Worm (Caenorhabditis elegans) whole organism, L1 larva: ENCODE data around the gene twk-32.

ENCODE experiments used
- C16A3.4 ChIP-seq: fragments of 150-350 bp; optimal IDR thresholded peaks from 2 replicates; lab custom pipeline; 2014; ENCODE audit warnings: missing biosample characterization, missing genetic modification characterization
- Y116A8C.19 ChIP-seq: sonication (generic microtip); optimal IDR thresholded peaks from 2 replicates; lab custom pipeline; 2016; ENCODE audit warnings: missing compliant biosample characterization, missing genetic modification characterization, borderline replicate concordance
- alr-1 ChIP-seq: fragments of 200-800 bp; sonication (Bioruptor generic); optimal IDR thresholded peaks from 2 replicates; lab custom pipeline; 2018; ENCODE audit warnings: borderline replicate concordance, mild to moderate bottlenecking, missing genetic modification characterization, missing compliant biosample characterization
- aly-2 ChIP-seq: fragments of 150-350 bp; optimal IDR thresholded peaks from 2 replicates; lab custom pipeline; 2014; ENCODE audit warnings: missing biosample characterization, missing genetic modification characterization
- ama-1 ChIP-seq: fragments of 150-350 bp; optimal IDR thresholded peaks from 2 replicates; lab custom pipeline; 2014
- blmp-1 ChIP-seq: fragments of 150-350 bp; optimal IDR thresholded peaks from 2 replicates; lab custom pipeline; 2014; ENCODE audit warnings: missing biosample characterization, missing genetic modification characterization
- ceh-63 ChIP-seq: fragments of 200-800 bp; sonication (Bioruptor generic); optimal IDR thresholded peaks from 2 replicates; lab custom pipeline; 2018; ENCODE audit warnings: mild to moderate bottlenecking, missing genetic modification characterization, missing compliant biosample characterization
- ceh-82 ChIP-seq, 3 experiments: fragments of 150-350 bp in 1 of 3; sonication (generic microtip) in 2 of 3; optimal IDR thresholded peaks; 2 replicates each; lab custom pipeline; 2014 to 2017; ENCODE audit warnings: missing biosample characterization in 3 of 3, missing genetic modification characterization in 3 of 3
- ceh-88 ChIP-seq: fragments of 200-800 bp; sonication (Bioruptor generic); IDR thresholded peaks from 2 replicates; pipeline ENCODE4 v1.3.6; 2022; ENCODE audit warnings: missing genetic modification characterization, missing compliant biosample characterization
- ces-1 ChIP-seq: fragments of 150-350 bp; optimal IDR thresholded peaks from 2 replicates; lab custom pipeline; 2014; ENCODE audit warnings: missing biosample characterization, missing genetic modification reagents, missing genetic modification characterization
- dpl-1 ChIP-seq, 3 experiments: fragments of 150-350 bp in 2 of 3; sonication (generic microtip) in 1 of 3; optimal IDR thresholded peaks; 2 replicates each; lab custom pipeline; 2014 to 2017; ENCODE audit warnings: missing biosample characterization in 3 of 3, missing genetic modification characterization in 3 of 3, missing genetic modification reagents in 3 of 3
- dsc-1 ChIP-seq: sonication (generic microtip); optimal IDR thresholded peaks from 2 replicates; lab custom pipeline; 2016; ENCODE audit warnings: mild to moderate bottlenecking, missing genetic modification characterization, missing compliant biosample characterization
- efl-1 ChIP-seq, 4 experiments: fragments of 150-350 bp; optimal IDR thresholded peaks in 3 of 4; peaks in 1 of 4; 1 replicate in 1 of 4; 2 replicates in 3 of 4; lab custom pipeline; 2014; ENCODE audit warnings: missing biosample characterization in 2 of 4, missing genetic modification characterization in 2 of 4, missing genetic modification reagents in 2 of 4
- egl-27 ChIP-seq, 2 experiments: fragments of 150-350 bp in 1 of 2; sonication (generic microtip); optimal IDR thresholded peaks; 3 replicates each; lab custom pipeline; 2017 to 2018; ENCODE audit warnings: missing biosample characterization in 2 of 2, missing genetic modification characterization in 2 of 2, missing genetic modification reagents in 2 of 2
- elt-2 ChIP-seq: sonication (generic microtip); optimal IDR thresholded peaks from 2 replicates; lab custom pipeline; 2016; ENCODE audit warnings: missing genetic modification characterization, mild to moderate bottlenecking, inconsistent platforms, missing compliant biosample characterization, missing genetic modification reagents
- elt-3 ChIP-seq, 6 experiments: fragments of 150-350 bp in 1 of 6; sonication (generic microtip); optimal IDR thresholded peaks; 2 replicates each; lab custom pipeline; 2017 to 2018; ENCODE audit warnings: missing biosample characterization in 6 of 6, missing genetic modification characterization in 6 of 6, inconsistent platforms in 1 of 6
- fkh-10 ChIP-seq: sonication (generic microtip); optimal IDR thresholded peaks from 2 replicates; lab custom pipeline; 2017; ENCODE audit warnings: missing biosample characterization, missing genetic modification reagents, missing genetic modification characterization
- fkh-4 ChIP-seq: sonication (generic microtip); optimal IDR thresholded peaks from 2 replicates; lab custom pipeline; 2016; ENCODE audit warnings: missing compliant biosample characterization, missing genetic modification characterization, borderline replicate concordance
- fos-1 ChIP-seq: fragments of 150-350 bp; optimal IDR thresholded peaks from 2 replicates; lab custom pipeline; 2014; ENCODE audit warnings: missing biosample characterization, missing genetic modification characterization
- hlh-17 ChIP-seq: fragments of 200-800 bp; sonication (Bioruptor generic); optimal IDR thresholded peaks from 2 replicates; lab custom pipeline; 2018; ENCODE audit warnings: missing genetic modification characterization, mild to moderate bottlenecking, missing compliant biosample characterization, moderate library complexity, borderline replicate concordance
- isw-1 ChIP-seq: fragments of 200-800 bp; sonication (Bioruptor generic); IDR thresholded peaks from 2 replicates; pipeline ENCODE4 v1.3.6; 2022; ENCODE audit warnings: missing genetic modification characterization, missing compliant biosample characterization
- jun-1 ChIP-seq: fragments of 150-350 bp; optimal IDR thresholded peaks from 2 replicates; lab custom pipeline; 2014; ENCODE audit warnings: missing biosample characterization, missing genetic modification reagents, missing genetic modification characterization
- lin-14 ChIP-seq: fragments of 200-800 bp; sonication (Bioruptor generic); optimal IDR thresholded peaks from 2 replicates; lab custom pipeline; 2018; ENCODE audit warnings: mild to moderate bottlenecking, missing genetic modification characterization, moderate library complexity, missing compliant biosample characterization
- lin-39 ChIP-seq: fragments of 150-350 bp; optimal IDR thresholded peaks from 2 replicates; lab custom pipeline; 2014; ENCODE audit warnings: missing biosample characterization, missing genetic modification reagents, missing genetic modification characterization
- lsy-2 ChIP-seq, 2 experiments: fragments of 150-350 bp; optimal IDR thresholded peaks; 2 replicates each; lab custom pipeline; 2014; ENCODE audit warnings: missing biosample characterization in 2 of 2, missing genetic modification characterization in 2 of 2
- mab-9 ChIP-seq: fragments of 200-800 bp; sonication (Bioruptor generic); IDR thresholded peaks from 2 replicates; pipeline ENCODE4 v1.3.6; 2022; ENCODE audit warnings: missing genetic modification reagents, missing genetic modification characterization, missing compliant biosample characterization
- nhr-76 ChIP-seq: sonication (generic microtip); optimal IDR thresholded peaks from 2 replicates; lab custom pipeline; 2017; ENCODE audit warnings: missing biosample characterization, missing genetic modification characterization
- nhr-90 ChIP-seq: sonication (generic microtip); optimal IDR thresholded peaks from 2 replicates; lab custom pipeline; 2016; ENCODE audit warnings: mild to moderate bottlenecking, missing genetic modification characterization, missing compliant biosample characterization; ENCODE audit not compliant: poor library complexity
- pag-3 ChIP-seq: sonication (generic microtip); optimal IDR thresholded peaks from 2 replicates; lab custom pipeline; 2017; ENCODE audit warnings: missing genetic modification characterization, mild to moderate bottlenecking, missing compliant biosample characterization, antibody characterized with exemption, borderline replicate concordance; ENCODE audit not compliant: insufficient read depth
- pax-3 ChIP-seq: fragments of 200-800 bp; sonication (Bioruptor generic); optimal IDR thresholded peaks from 2 replicates; lab custom pipeline; 2018; ENCODE audit warnings: mild to moderate bottlenecking, missing genetic modification characterization, moderate library complexity, missing compliant biosample characterization
- pqm-1 ChIP-seq: sonication (generic microtip); optimal IDR thresholded peaks from 3 replicates; lab custom pipeline; 2017; ENCODE audit warnings: missing biosample characterization, missing genetic modification characterization
- skn-1 ChIP-seq: fragments of 150-350 bp; optimal IDR thresholded peaks from 2 replicates; lab custom pipeline; 2014; ENCODE audit warnings: missing biosample characterization, missing genetic modification characterization
- sox-4 ChIP-seq: sonication (generic microtip); optimal IDR thresholded peaks from 2 replicates; lab custom pipeline; 2016; ENCODE audit warnings: missing genetic modification characterization, missing compliant biosample characterization
- sptf-1 ChIP-seq: fragments of 150-350 bp; optimal IDR thresholded peaks from 2 replicates; lab custom pipeline; 2014; ENCODE audit warnings: missing biosample characterization, missing genetic modification characterization
- swsn-7 ChIP-seq: sonication (generic microtip); optimal IDR thresholded peaks from 2 replicates; lab custom pipeline; 2016; ENCODE audit warnings: missing genetic modification characterization, missing compliant biosample characterization
- tbx-2 ChIP-seq: sonication (generic microtip); optimal IDR thresholded peaks from 2 replicates; lab custom pipeline; 2016; ENCODE audit warnings: missing genetic modification characterization, missing compliant biosample characterization
- tlp-1 ChIP-seq: fragments of 150-350 bp; optimal IDR thresholded peaks from 2 replicates; lab custom pipeline; 2014; ENCODE audit warnings: missing biosample characterization, missing genetic modification characterization
- unc-130 ChIP-seq: fragments of 150-350 bp; optimal IDR thresholded peaks from 2 replicates; lab custom pipeline; 2017; ENCODE audit warnings: missing biosample characterization, missing genetic modification characterization, inconsistent platforms
- vab-15 ChIP-seq: sonication (generic microtip); optimal IDR thresholded peaks from 2 replicates; lab custom pipeline; 2017; ENCODE audit warnings: missing genotype, mild to moderate bottlenecking, missing genetic modification characterization, missing compliant biosample characterization
- xbp-1 ChIP-seq: sonication (generic microtip); optimal IDR thresholded peaks from 2 replicates; lab custom pipeline; 2016; ENCODE audit warnings: missing genetic modification characterization, missing compliant biosample characterization
- ztf-11 ChIP-seq, 2 experiments: sonication (generic microtip); optimal IDR thresholded peaks; 2 replicates each; lab custom pipeline; 2016 to 2017; ENCODE audit warnings: missing genetic modification characterization in 2 of 2, missing biosample characterization in 1 of 2, missing compliant biosample characterization in 1 of 2
- ztf-4 ChIP-seq: fragments of 150-350 bp; optimal IDR thresholded peaks from 2 replicates; lab custom pipeline; 2014; ENCODE audit warnings: missing biosample characterization, missing genetic modification characterization

twk-32 gene

DNA sequence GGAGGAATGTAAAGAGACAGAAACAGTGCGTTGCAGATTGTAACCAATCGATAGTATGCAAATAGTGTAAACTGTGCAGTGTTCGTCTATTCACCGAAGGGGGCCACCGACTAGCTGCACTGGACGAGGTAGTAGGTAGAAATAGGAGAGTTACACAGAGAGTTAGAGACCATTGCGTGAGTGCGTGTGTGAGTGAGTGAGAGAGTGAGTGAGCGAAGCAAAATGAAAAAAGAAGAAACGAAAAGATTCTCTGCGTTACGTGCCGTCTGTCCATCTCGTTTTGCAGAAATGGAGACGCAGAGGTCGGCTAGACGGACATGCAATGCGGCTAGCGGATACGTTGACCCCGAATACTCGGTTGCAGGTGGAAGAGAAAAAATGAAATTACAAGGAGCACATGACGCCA, 12.0 kb downstream of the twk-32 start (continued):
- TF ChIP-seq blmp-1 (tag; lab: Kevin White, UChicago) (peak; percentile 64), ztf-4 (tag; lab: Kevin White, UChicago) (no peak), jun-1 (tag; lab: Kevin White, UChicago) (peak; percentile 61)

ce11 chrV:13812330-13812729, 15.9 kb downstream of the twk-32 start:
- TF ChIP-seq ceh-82 (tag; optimal IDR thresholded peaks at IDR 0.05; lab: Kevin White, UChicago), result no peak
- TF ChIP-seq efl-1 (optimal IDR thresholded peaks at IDR 0.05; lab: Kevin White, UChicago), result no peak
- TF ChIP-seq efl-1 (GFP tag; optimal IDR thresholded peaks at IDR 0.05 in 1 of 2; lab: Kevin White, UChicago), result peak in 1 of 2 experiments; percentile 46
- TF ChIP-seq ces-1 (GFP tag; lab: Kevin White, UChicago), result no peak
- no peak for TF ChIP-seq Y116A8C.19 (tag; lab: Kevin White, UChicago)
- peak; percentile 48 for TF ChIP-seq lin-14

- TF ChIP-seq fos-1 (tag; lab: Kevin White, UChicago) (no peak), fkh-4 (tag; lab: Kevin White, UChicago) (no peak), lin-39 (tag; lab: Kevin White, UChicago) (no peak), alr-1 (tag; lab: Kevin White, UChicago) (no peak), pqm-1 (tag; lab: Kevin White, UChicago) (no peak), swsn-7 (no peak), nhr-76 (tag; lab: Kevin White, UChicago) (no peak), sptf-1 (tag; lab: Kevin White, UChicago) (no peak), dsc-1 (tag; lab: Kevin White, UChicago) (no peak), vab-15 (tag; lab: Kevin White, UChicago) (no peak), hlh-17 (no peak), egl-27 (tag; optimal IDR thresholded peaks at IDR 0.05; lab: Kevin White, UChicago) (no peak), skn-1 (tag; lab: Kevin White, UChicago) (no peak), unc-130 (tag; lab: Kevin White, UChicago) (no peak), lsy-2 (tag; optimal IDR thresholded peaks at IDR 0.05; lab: Kevin White, UChicago) (no peak), ceh-88 (GFP tag; lab: Robert Waterston, UW) (no peak), pax-3 (tag; lab: Kevin White, UChicago) (no peak), aly-2 (tag; lab: Kevin White, UChicago) (no peak)
These were observed 16.5 kb downstream of the twk-32 start, which contains the start of gene ceh-24 for ce11 chrV:13812931-13813330. ceh-24 (plus strand) TSS chrV:13813231.

DNA sequence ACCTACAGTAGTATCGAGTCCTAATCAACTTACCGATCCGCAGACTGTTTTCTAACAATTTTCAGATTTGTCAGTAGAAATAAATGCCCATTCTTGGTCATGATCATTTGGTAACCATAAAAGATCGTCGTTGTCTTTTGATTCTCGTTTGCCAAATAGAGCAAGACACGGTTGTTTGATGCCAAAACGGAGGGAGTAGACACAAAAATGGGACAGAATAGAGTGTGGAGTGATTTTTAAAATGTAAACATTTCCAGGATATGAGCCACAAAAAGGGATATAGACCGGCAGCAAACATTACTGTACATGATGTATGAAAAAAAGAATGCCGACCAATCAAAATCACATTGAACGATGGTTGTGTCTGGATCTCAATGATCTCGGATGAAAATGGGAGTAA, 20.4 kb downstream of the twk-32 start, which contains the start of gene F55B12.2:
Gene F55B12.2, minus strand, starts transcription at position 101 of the 400 bp plus-strand sequence.
- no peak for TF ChIP-seq fkh-10 (GFP tag; lab: Kevin White, UChicago)
- no peak for TF ChIP-seq skn-1 (tag; lab: Kevin White, UChicago)
- no peak for TF ChIP-seq ceh-63 (GFP tag; lab: Kevin White, UChicago)
- TF ChIP-seq lin-39 (tag; lab: Kevin White, UChicago), result no peak
- no peak for TF ChIP-seq ceh-82 (tag; optimal IDR thresholded peaks at IDR 0.05; lab: Kevin White, UChicago)
- TF ChIP-seq C16A3.4 (tag; lab: Kevin White, UChicago), result no peak
- no peak for TF ChIP-seq ztf-11 (tag; optimal IDR thresholded peaks at IDR 0.05; lab: Kevin White, UChicago)
- TF ChIP-seq pqm-1 (tag; lab: Kevin White, UChicago), result no peak
- TF ChIP-seq tbx-2, result no peak
- no peak for TF ChIP-seq nhr-90 (tag; lab: Kevin White, UChicago)
- TF ChIP-seq Y116A8C.19 (tag; lab: Kevin White, UChicago), result no peak
- TF ChIP-seq blmp-1 (tag; lab: Kevin White, UChicago), result no peak

ce11 chrV:13818824-13819408, 22.5 kb downstream of the twk-32 start, which contains the start of gene sel-10:
sel-10 (plus strand) TSS chrV:13819361.
- no peak for TF ChIP-seq ceh-63 (GFP tag; lab: Kevin White, UChicago)
- TF ChIP-seq egl-27 (tag; optimal IDR thresholded peaks at IDR 0.05; lab: Kevin White, UChicago), result no peak
- TF ChIP-seq xbp-1 (tag; lab: Kevin White, UChicago), result peak; percentile 75
- TF ChIP-seq elt-2 (tag; lab: Kevin White, UChicago), result peak; percentile 43
- TF ChIP-seq mab-9, result no peak
- peak; percentile 55 for TF ChIP-seq sox-4
- TF ChIP-seq C16A3.4 (tag; lab: Kevin White, UChicago), result peak; percentile 78
- TF ChIP-seq ama-1 (lab: Kevin White, UChicago), result no peak
- TF ChIP-seq dpl-1 (GFP tag; optimal IDR thresholded peaks at IDR 0.05; lab: Kevin White, UChicago), result peak; percentile 47 to 88 (median 79)
- no peak for TF ChIP-seq nhr-76 (tag; lab: Kevin White, UChicago)
- TF ChIP-seq pag-3 (tag; lab: Kevin White, UChicago), result no peak
- peak; percentile 68 for TF ChIP-seq isw-1
- no peak for TF ChIP-seq tlp-1 (tag; lab: Kevin White, UChicago)
- TF ChIP-seq blmp-1 (tag; lab: Kevin White, UChicago), result peak; percentile 55
- peak in 1 of 6 experiments; percentile 75 for TF ChIP-seq elt-3 (tag; optimal IDR thresholded peaks at IDR 0.05; lab: Kevin White, UChicago)
- peak; percentile 67 to 85 (median 70) for TF ChIP-seq ceh-82 (tag; optimal IDR thresholded peaks at IDR 0.05; lab: Kevin White, UChicago)
